Fruit fly (Drosophila melanogaster) whole organism, embryonic: ENCODE measurements around the gene CG45011.
A peak's percentile ranks its signal among the peaks of the same experiment; 100 is the strongest.

Experiments used
- CG10431 ChIP-seq: fragments of 200-800 bp; sonication (Bioruptor generic); optimal IDR thresholded peaks from 3 replicates; lab custom pipeline; 2018; ENCODE audit warnings: missing biosample characterization, mild to moderate bottlenecking, missing genetic modification characterization
- CG10543 ChIP-seq: fragments of 200-800 bp; sonication (Bioruptor generic); optimal IDR thresholded peaks from 3 replicates; lab custom pipeline; 2017; ENCODE audit warnings: missing biosample characterization, mild to moderate bottlenecking, missing genetic modification characterization, moderate library complexity
- CG10565 ChIP-seq: fragments of 200-800 bp; sonication (Bioruptor generic); optimal IDR thresholded peaks from 3 replicates; lab custom pipeline; 2016; ENCODE audit warnings: missing biosample characterization, mild to moderate bottlenecking, missing genetic modification characterization
- CG12219 ChIP-seq: fragments of 200-800 bp; sonication (Bioruptor generic); optimal IDR thresholded peaks from 3 replicates; lab custom pipeline; 2018; ENCODE audit warnings: missing biosample characterization, mild to moderate bottlenecking, missing genetic modification characterization
- CG14014 ChIP-seq: fragments of 200-800 bp; sonication (Bioruptor generic); IDR thresholded peaks from 2 replicates; pipeline ENCODE4 v1.3.6; 2022; ENCODE audit warnings: missing biosample characterization, missing genetic modification characterization
- CG15514 ChIP-seq: fragments of 200-800 bp; sonication (Bioruptor generic); optimal IDR thresholded peaks from 3 replicates; lab custom pipeline; 2017; ENCODE audit warnings: missing biosample characterization, missing genetic modification characterization, mild to moderate bottlenecking, moderate library complexity, missing genetic modification reagents
- CG16779 ChIP-seq: fragments of 200-800 bp; sonication (Bioruptor generic); IDR thresholded peaks from 2 replicates; pipeline ENCODE4 v1.3.6; 2022; ENCODE audit warnings: missing biosample characterization, missing genetic modification characterization
- CG17612 ChIP-seq: fragments of 200-800 bp; sonication (Bioruptor generic); IDR thresholded peaks from 2 replicates; pipeline ENCODE4 v1.3.6; 2022; ENCODE audit warnings: missing biosample characterization, missing genetic modification characterization
- CG18262 ChIP-seq: fragments of 200-800 bp; optimal IDR thresholded peaks from 3 replicates; lab custom pipeline; 2019; ENCODE audit warnings: missing biosample characterization, mild to moderate bottlenecking, missing genetic modification characterization, moderate library complexity
- CG2199 ChIP-seq: fragments of 200-800 bp; sonication (Bioruptor generic); IDR thresholded peaks from 3 replicates; pipeline ENCODE4 v1.3.6; 2022; ENCODE audit warnings: missing biosample characterization, missing genetic modification characterization
- CG2202 ChIP-seq: fragments of 200-800 bp; sonication (Bioruptor generic); optimal IDR thresholded peaks from 2 replicates; lab custom pipeline; 2018; ENCODE audit warnings: missing biosample characterization, mild to moderate bottlenecking, missing genetic modification characterization
- CG4854 ChIP-seq: fragments of 200-800 bp; sonication (Bioruptor generic); optimal IDR thresholded peaks from 2 replicates; lab custom pipeline; 2016; ENCODE audit warnings: missing biosample characterization, missing genetic modification characterization, inconsistent platforms
- CG6175 ChIP-seq: fragments of 200-800 bp; sonication (Bioruptor generic); IDR thresholded peaks from 3 replicates; pipeline ENCODE4 v1.3.6; 2022; ENCODE audit warnings: missing biosample characterization, missing genetic modification characterization
- CG7372 ChIP-seq: fragments of 200-800 bp; sonication (Bioruptor generic); IDR thresholded peaks from 2 replicates; pipeline ENCODE4 v1.3.6; 2022; ENCODE audit warnings: missing biosample characterization, missing genetic modification characterization
- CG7928 ChIP-seq: fragments of 200-800 bp; sonication (Bioruptor generic); optimal IDR thresholded peaks from 2 replicates; lab custom pipeline; 2017; ENCODE audit warnings: missing biosample characterization, mild to moderate bottlenecking, missing genetic modification characterization
- CG8478 ChIP-seq: fragments of >200 bp; optimal IDR thresholded peaks from 2 replicates; lab custom pipeline; 2018
- CG8924 ChIP-seq: fragments of 200-800 bp; optimal IDR thresholded peaks from 3 replicates; lab custom pipeline; 2019; ENCODE audit warnings: missing biosample characterization, mild to moderate bottlenecking, missing genetic modification characterization, moderate library complexity
- CHES-1-like ChIP-seq: fragments of 200-800 bp; sonication (Bioruptor generic); optimal IDR thresholded peaks from 2 replicates; lab custom pipeline; 2016; ENCODE audit warnings: missing biosample characterization, missing genetic modification characterization
- Dbx ChIP-seq: fragments of 200-800 bp; sonication (Bioruptor generic); IDR thresholded peaks from 3 replicates; pipeline ENCODE4 v1.3.6; 2022; ENCODE audit warnings: missing biosample characterization, missing genetic modification characterization
- Eip74EF ChIP-seq, 2 experiments: fragments of 200-800 bp in 1 of 2; fragments of >200 bp in 1 of 2; sonication (Bioruptor generic) in 1 of 2; optimal IDR thresholded peaks; 2 replicates each; lab custom pipeline; 2017 to 2019; ENCODE audit warnings: missing biosample characterization in 2 of 2, missing genetic modification characterization in 2 of 2, mild to moderate bottlenecking in 1 of 2, moderate library complexity in 1 of 2
- H2.0 ChIP-seq: fragments of 200-800 bp; sonication (Bioruptor generic); IDR thresholded peaks from 2 replicates; pipeline ENCODE4 v1.3.6; 2022; ENCODE audit warnings: missing biosample characterization, missing genetic modification characterization
- HLH4C ChIP-seq: fragments of 200-800 bp; sonication (Bioruptor generic); IDR thresholded peaks from 3 replicates; pipeline ENCODE4 v1.3.6; 2022; ENCODE audit warnings: missing biosample characterization, missing genetic modification characterization; ENCODE audit not compliant: partially characterized antibody
- Hey ChIP-seq: fragments of 200-800 bp; sonication (Bioruptor generic); optimal IDR thresholded peaks from 3 replicates; lab custom pipeline; 2018; ENCODE audit warnings: missing biosample characterization, mild to moderate bottlenecking, missing genetic modification characterization
- Hr3 ChIP-seq: fragments of 200-800 bp; sonication (Bioruptor generic); optimal IDR thresholded peaks from 3 replicates; lab custom pipeline; 2016; ENCODE audit warnings: missing biosample characterization, missing genetic modification characterization
- Lpt ChIP-seq: fragments of >200 bp; optimal IDR thresholded peaks from 2 replicates; lab custom pipeline; 2018; ENCODE audit warnings: missing biosample characterization, missing genetic modification characterization
- MBD-R2 ChIP-seq: fragments of 200-800 bp; sonication (Bioruptor generic); IDR thresholded peaks from 2 replicates; pipeline ENCODE4 v1.3.6; 2022; ENCODE audit warnings: missing biosample characterization, missing genetic modification characterization
- Mes4 ChIP-seq: fragments of 200-800 bp; sonication (Bioruptor generic); optimal IDR thresholded peaks from 2 replicates; lab custom pipeline; 2016; ENCODE audit warnings: missing biosample characterization, missing genetic modification characterization
- Neu2 ChIP-seq: fragments of 200-800 bp; sonication (Bioruptor generic); optimal IDR thresholded peaks from 3 replicates; lab custom pipeline; 2016; ENCODE audit warnings: missing biosample characterization, missing genetic modification characterization, borderline replicate concordance
- Ptx1 ChIP-seq: fragments of 200-800 bp; sonication (Bioruptor generic); IDR thresholded peaks from 2 replicates; pipeline ENCODE4 v1.3.6; 2022; ENCODE audit warnings: missing biosample characterization, missing genetic modification characterization
- Rx ChIP-seq: fragments of 200-800 bp; sonication (Bioruptor generic); IDR thresholded peaks from 2 replicates; pipeline ENCODE4 v1.3.6; 2022; ENCODE audit warnings: missing biosample characterization, missing genetic modification characterization
- Spps ChIP-seq: fragments of 200-800 bp; sonication (Bioruptor generic); optimal IDR thresholded peaks from 2 replicates; lab custom pipeline; 2018; ENCODE audit warnings: missing biosample characterization, mild to moderate bottlenecking, missing genetic modification characterization
- Tbp ChIP-seq: fragments of >200 bp; optimal IDR thresholded peaks from 2 replicates; lab custom pipeline; 2018; ENCODE audit warnings: missing biosample characterization, missing genetic modification characterization
- al ChIP-seq: fragments of 200-800 bp; sonication (Bioruptor generic); IDR thresholded peaks from 2 replicates; pipeline ENCODE4 v1.3.6; 2022; ENCODE audit warnings: missing biosample characterization, missing genetic modification characterization
- bigmax ChIP-seq: fragments of 200-800 bp; sonication (Bioruptor generic); optimal IDR thresholded peaks from 2 replicates; lab custom pipeline; 2018; ENCODE audit warnings: missing biosample characterization, mild to moderate bottlenecking, missing genetic modification characterization
- cato ChIP-seq: fragments of 200-800 bp; sonication (Bioruptor generic); optimal IDR thresholded peaks from 2 replicates; lab custom pipeline; 2016; ENCODE audit warnings: missing biosample characterization, missing genetic modification characterization, borderline replicate concordance
- chinmo ChIP-seq: fragments of 200-800 bp; sonication (Bioruptor generic); IDR thresholded peaks from 4 replicates; pipeline ENCODE4 v1.3.6; 2022; ENCODE audit warnings: missing biosample characterization, missing genetic modification characterization; ENCODE audit not compliant: partially characterized antibody
- croc ChIP-seq: fragments of 200-800 bp; sonication (Bioruptor generic); conservative IDR thresholded peaks from 3 replicates; pipeline ENCODE4 v1.3.6; 2022; ENCODE audit warnings: missing biosample characterization, missing genetic modification characterization
- crol ChIP-seq: fragments of 200-800 bp; sonication (Bioruptor generic); IDR thresholded peaks from 2 replicates; pipeline ENCODE4 v1.3.6; 2022; ENCODE audit warnings: missing biosample characterization, missing genetic modification characterization
- dimm ChIP-seq: fragments of 200-800 bp; sonication (Bioruptor generic); IDR thresholded peaks from 2 replicates; pipeline ENCODE4 v1.3.6; 2022; ENCODE audit warnings: missing biosample characterization, missing genetic modification characterization
- fd64A ChIP-seq: fragments of 200-800 bp; sonication (Bioruptor generic); optimal IDR thresholded peaks from 3 replicates; lab custom pipeline; 2018; ENCODE audit warnings: missing biosample characterization, mild to moderate bottlenecking, missing genetic modification characterization
- ham ChIP-seq: fragments of 200-800 bp; sonication (Bioruptor generic); IDR thresholded peaks from 2 replicates; pipeline ENCODE4 v1.3.6; 2022; ENCODE audit warnings: missing biosample characterization, missing genetic modification characterization
- lab ChIP-seq: fragments of 200-800 bp; sonication (Bioruptor generic); optimal IDR thresholded peaks from 3 replicates; lab custom pipeline; 2017; ENCODE audit warnings: missing biosample characterization, missing genetic modification characterization, mild to moderate bottlenecking, moderate library complexity, missing genetic modification reagents
- lbe ChIP-seq: fragments of 200-800 bp; sonication (Bioruptor generic); optimal IDR thresholded peaks from 2 replicates; lab custom pipeline; 2016; ENCODE audit warnings: missing biosample characterization, mild to moderate bottlenecking, missing genetic modification characterization
- phol ChIP-seq: fragments of 200-800 bp; sonication (Bioruptor generic); optimal IDR thresholded peaks from 3 replicates; lab custom pipeline; 2018; ENCODE audit warnings: missing biosample characterization, mild to moderate bottlenecking, missing genetic modification characterization, moderate library complexity
- ro ChIP-seq: fragments of 200-800 bp; sonication (Bioruptor generic); IDR thresholded peaks from 2 replicates; pipeline ENCODE4 v1.3.6; 2022; ENCODE audit warnings: missing biosample characterization, missing genetic modification characterization
- slou ChIP-seq: fragments of 200-800 bp; sonication (Bioruptor generic); optimal IDR thresholded peaks from 3 replicates; lab custom pipeline; 2016; ENCODE audit warnings: missing biosample characterization, missing genetic modification characterization
- sob ChIP-seq: fragments of 200-800 bp; sonication (Bioruptor generic); IDR thresholded peaks from 2 replicates; pipeline ENCODE4 v1.3.6; 2022; ENCODE audit warnings: missing biosample characterization, missing genetic modification characterization
- unc-4 ChIP-seq: fragments of 200-800 bp; sonication (Bioruptor generic); IDR thresholded peaks from 2 replicates; pipeline ENCODE4 v1.3.6; 2022; ENCODE audit warnings: missing biosample characterization, missing genetic modification characterization; ENCODE audit not compliant: partially characterized antibody
- vvl ChIP-seq: fragments of 200-800 bp; sonication (Bioruptor generic); IDR thresholded peaks from 2 replicates; pipeline ENCODE4 v1.3.6; 2022; ENCODE audit warnings: missing biosample characterization, missing genetic modification characterization
- zen ChIP-seq: fragments of 200-800 bp; sonication (Bioruptor generic); optimal IDR thresholded peaks from 3 replicates; lab custom pipeline; 2018; ENCODE audit warnings: missing biosample characterization, mild to moderate bottlenecking, missing genetic modification characterization, moderate library complexity

Gene CG45011

DNA sequence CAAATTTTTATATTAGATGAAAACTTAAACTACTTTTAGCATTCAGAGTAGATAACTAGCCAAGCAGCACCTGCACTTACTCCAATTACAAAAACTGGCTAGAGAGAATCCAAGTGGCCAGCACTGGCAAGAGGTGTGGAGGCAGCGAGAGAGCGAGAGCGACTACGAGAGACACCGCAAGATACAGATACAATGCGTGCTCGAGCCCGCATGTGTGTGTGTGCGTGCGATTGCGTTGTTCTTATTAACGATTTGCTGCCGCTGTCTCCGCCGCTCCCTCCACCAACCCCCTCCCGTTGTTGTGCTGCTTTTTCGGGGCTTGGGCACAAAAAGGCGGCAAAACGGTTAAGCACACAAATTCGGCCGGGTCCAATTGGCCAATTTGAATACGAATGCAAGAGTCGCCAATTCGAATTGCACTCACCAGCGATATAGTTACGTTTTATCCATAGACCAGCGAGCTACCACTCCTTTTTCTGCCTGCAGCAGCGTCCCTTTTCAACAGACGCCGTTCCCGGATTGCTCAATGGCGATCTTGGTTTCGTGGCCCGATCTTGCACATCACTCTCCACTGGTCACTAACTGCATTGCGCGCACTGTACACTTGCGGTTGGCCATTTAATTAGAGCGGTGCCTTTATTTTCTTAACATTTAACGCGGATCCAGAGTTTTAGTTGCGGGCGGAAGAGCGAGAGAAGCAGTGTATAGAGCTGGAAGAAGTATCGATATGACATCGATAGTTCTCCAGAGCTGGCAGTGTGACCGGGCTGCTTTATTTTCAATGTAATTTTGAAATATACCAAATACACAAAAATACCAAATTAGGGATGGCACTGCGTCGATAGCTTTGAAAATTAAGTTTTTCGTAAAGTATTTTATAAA lies 24.9 kb upstream of the CG45011 start, which contains the start of gene crol (continued):
- TF ChIP-seq cato (GFP tag; lab: Kevin White, UChicago) (no peak), slou (GFP tag; lab: Kevin White, UChicago) (no peak), CG4854 (GFP tag; lab: Kevin White, UChicago) (no peak), H2.0 (GFP tag; lab: Robert Waterston, UW) (no peak), fd64A (no peak), Tbp (GFP tag; lab: Kevin White, UChicago) (no peak), croc (GFP tag; lab: Robert Waterston, UW) (no peak), sob (GFP tag; lab: Robert Waterston, UW) (peak; percentile 52), CG14014 (GFP tag; lab: Robert Waterston, UW) (no peak), lab (peak; percentile 7), crol (GFP tag; lab: Robert Waterston, UW) (peak; percentile 100), vvl (GFP tag; lab: Robert Waterston, UW) (peak; percentile 21; the same call in 1 of the 2 replicates), CG18262 (tag; lab: Kevin White, UChicago) (no peak), ro (GFP tag; lab: Robert Waterston, UW) (no peak), Lpt (GFP tag; lab: Kevin White, UChicago) (no peak), Rx (no peak), HLH4C (GFP tag; lab: Robert Waterston, UW) (peak; percentile 80), Ptx1 (GFP tag; lab: Robert Waterston, UW) (no peak), Hr3 (peak; percentile 36), Spps (tag; lab: Kevin White, UChicago) (no peak), MBD-R2 (GFP tag; lab: Robert Waterston, UW) (peak; percentile 42; the same call in 1 of the 2 replicates), CG2202 (no peak), CG15514 (GFP tag; lab: Kevin White, UChicago) (peak; percentile 70), CG10543 (GFP tag; lab: Kevin White, UChicago) (peak; percentile 87), CG10565 (no peak), CG17612 (GFP tag; lab: Robert Waterston, UW) (no peak), bigmax (GFP tag; lab: Kevin White, UChicago) (no peak), phol (tag; lab: Kevin White, UChicago) (peak; percentile 43), CG8924 (tag; lab: Kevin White, UChicago) (peak; percentile 42), CG12219 (no peak), Dbx (GFP tag; lab: Robert Waterston, UW) (peak; percentile 56; the same call in 1 of the 3 replicates), al (no peak), CG2199 (GFP tag; lab: Robert Waterston, UW) (0 out of 3 replicates have a peak, but pooled peaks have one; percentile 67), Eip74EF (GFP tag; optimal IDR thresholded peaks at IDR 0.05; lab: Kevin White, UChicago) (no peak), lbe (GFP tag; lab: Kevin White, UChicago) (no peak), zen (tag; lab: Kevin White, UChicago) (no peak), CG7372 (GFP tag; lab: Robert Waterston, UW) (no peak), ham (GFP tag; lab: Robert Waterston, UW) (no peak), dimm (GFP tag; lab: Robert Waterston, UW) (no peak), CG10431 (GFP tag; lab: Kevin White, UChicago) (no peak), CHES-1-like (GFP tag; lab: Kevin White, UChicago) (peak; percentile 46), CG16779 (GFP tag; lab: Robert Waterston, UW) (no peak), Neu2 (no peak), CG7928 (GFP tag; lab: Kevin White, UChicago) (no peak), chinmo (GFP tag; lab: Robert Waterston, UW) (peak; percentile 92), Hey (no peak), Mes4 (GFP tag; lab: Kevin White, UChicago) (no peak), CG8478 (no peak), CG6175 (GFP tag; lab: Robert Waterston, UW) (peak; percentile 91), unc-4 (GFP tag; lab: Robert Waterston, UW) (peak; percentile 89)
